Fruit fly (Drosophila melanogaster) whole organism, embryonic: Measurements from ENCODE around the gene Hsp70Aa.
A peak's percentile ranks its signal among the peaks of the same experiment; 100 is the strongest.

Source experiments
- B-H2 ChIP-seq: fragments of 200-800 bp; sonication (Bioruptor generic); optimal IDR thresholded peaks from 2 replicates; lab custom pipeline; 2018; ENCODE audit warnings: missing biosample characterization, mild to moderate bottlenecking, missing genetic modification characterization
- Bdp1 ChIP-seq: fragments of 200-800 bp; sonication (Bioruptor generic); optimal IDR thresholded peaks from 3 replicates; lab custom pipeline; 2016; ENCODE audit warnings: missing biosample characterization, missing genetic modification characterization
- Bteb2 ChIP-seq: fragments of 200-800 bp; sonication (Bioruptor generic); optimal IDR thresholded peaks from 2 replicates; lab custom pipeline; 2016; ENCODE audit warnings: missing biosample characterization, missing genetic modification characterization
- C15 ChIP-seq: fragments of 200-800 bp; sonication (Bioruptor generic); IDR thresholded peaks from 3 replicates; pipeline ENCODE4 v1.3.6; 2022; ENCODE audit warnings: missing biosample characterization, missing genetic modification characterization
- CG10209 ChIP-seq: fragments of 200-800 bp; sonication (Bioruptor generic); optimal IDR thresholded peaks from 3 replicates; lab custom pipeline; 2017; ENCODE audit warnings: missing biosample characterization, mild to moderate bottlenecking, missing genetic modification characterization, missing genetic modification reagents
- CG10462 ChIP-seq: fragments of 200-800 bp; sonication (Bioruptor generic); optimal IDR thresholded peaks from 2 replicates; lab custom pipeline; 2016; ENCODE audit warnings: missing biosample characterization, missing genetic modification characterization
- CG17328 ChIP-seq: fragments of 200-800 bp; sonication (Bioruptor generic); IDR thresholded peaks from 2 replicates; pipeline ENCODE4 v1.3.6; 2022; ENCODE audit warnings: missing biosample characterization, missing genetic modification characterization
- CG31224 ChIP-seq: fragments of 200-800 bp; sonication (Bioruptor generic); IDR thresholded peaks from 2 replicates; pipeline ENCODE4 v1.3.6; 2022; ENCODE audit warnings: missing biosample characterization, missing genetic modification characterization
- CG33557 ChIP-seq: fragments of 200-800 bp; sonication (Bioruptor generic); optimal IDR thresholded peaks from 2 replicates; lab custom pipeline; 2019; ENCODE audit warnings: missing biosample characterization, mild to moderate bottlenecking, missing genetic modification characterization, moderate library complexity
- CG34422 ChIP-seq: fragments of 200-800 bp; sonication (Bioruptor generic); IDR thresholded peaks from 3 replicates; pipeline ENCODE4 v1.3.6; 2022; ENCODE audit warnings: missing biosample characterization, missing genetic modification characterization
- CG4820 ChIP-seq: fragments of 200-800 bp; sonication (Bioruptor generic); optimal IDR thresholded peaks from 3 replicates; lab custom pipeline; 2016; ENCODE audit warnings: missing biosample characterization, missing genetic modification characterization
- CG5245 ChIP-seq: fragments of 200-800 bp; sonication (Bioruptor generic); optimal IDR thresholded peaks from 3 replicates; lab custom pipeline; 2016; ENCODE audit warnings: missing biosample characterization, missing genetic modification characterization
- CG6175 ChIP-seq: fragments of 200-800 bp; sonication (Bioruptor generic); IDR thresholded peaks from 3 replicates; pipeline ENCODE4 v1.3.6; 2022; ENCODE audit warnings: missing biosample characterization, missing genetic modification characterization
- CG6765 ChIP-seq: fragments of 200-800 bp; sonication (Bioruptor generic); optimal IDR thresholded peaks from 3 replicates; lab custom pipeline; 2017; ENCODE audit warnings: missing biosample characterization, mild to moderate bottlenecking, missing genetic modification characterization
- CG8089 ChIP-seq: fragments of 200-800 bp; sonication (Bioruptor generic); optimal IDR thresholded peaks from 3 replicates; lab custom pipeline; 2016; ENCODE audit warnings: missing biosample characterization, missing genetic modification characterization
- CG8290 ChIP-seq, 3 experiments: fragments of 200-800 bp; sonication (Bioruptor generic); optimal IDR thresholded peaks; 2 replicates each; lab custom pipeline; 2016 to 2019; ENCODE audit warnings: missing biosample characterization in 3 of 3, missing genetic modification characterization in 3 of 3, mild to moderate bottlenecking in 2 of 3, moderate library complexity in 1 of 3
- CG8924 ChIP-seq: fragments of 200-800 bp; optimal IDR thresholded peaks from 3 replicates; lab custom pipeline; 2019; ENCODE audit warnings: missing biosample characterization, mild to moderate bottlenecking, missing genetic modification characterization, moderate library complexity
- CG9215 ChIP-seq: fragments of 200-800 bp; sonication (Bioruptor generic); IDR thresholded peaks from 2 replicates; pipeline ENCODE4 v1.3.6; 2022; ENCODE audit warnings: missing biosample characterization, missing genetic modification characterization
- Deaf1 ChIP-seq: fragments of 200-800 bp; optimal IDR thresholded peaks from 3 replicates; lab custom pipeline; 2019; ENCODE audit warnings: missing biosample characterization, mild to moderate bottlenecking, missing genetic modification characterization, moderate library complexity
- Doc3 ChIP-seq: fragments of 200-800 bp; sonication (Bioruptor generic); IDR thresholded peaks from 3 replicates; pipeline ENCODE4 v1.3.6; 2022; ENCODE audit warnings: missing biosample characterization, missing genetic modification characterization; ENCODE audit not compliant: partially characterized antibody
- Ets97D ChIP-seq: fragments of 200-800 bp; sonication (Bioruptor generic); optimal IDR thresholded peaks from 3 replicates; lab custom pipeline; 2016; ENCODE audit warnings: missing biosample characterization, missing genetic modification characterization
- HLH3B ChIP-seq: fragments of 200-800 bp; sonication (Bioruptor generic); IDR thresholded peaks from 2 replicates; pipeline ENCODE4 v1.3.6; 2022; ENCODE audit warnings: missing biosample characterization, missing genetic modification characterization
- HLH4C ChIP-seq: fragments of 200-800 bp; sonication (Bioruptor generic); IDR thresholded peaks from 3 replicates; pipeline ENCODE4 v1.3.6; 2022; ENCODE audit warnings: missing biosample characterization, missing genetic modification characterization; ENCODE audit not compliant: partially characterized antibody
- NFAT ChIP-seq: fragments of 200-800 bp; sonication (Bioruptor generic); IDR thresholded peaks from 2 replicates; pipeline ENCODE4 v1.3.6; 2022; ENCODE audit warnings: missing biosample characterization, missing genetic modification characterization
- Neu2 ChIP-seq: fragments of 200-800 bp; sonication (Bioruptor generic); optimal IDR thresholded peaks from 3 replicates; lab custom pipeline; 2016; ENCODE audit warnings: missing biosample characterization, missing genetic modification characterization, borderline replicate concordance
- Scr ChIP-seq: fragments of 200-800 bp; sonication (Bioruptor generic); IDR thresholded peaks from 2 replicates; pipeline ENCODE4 v1.3.6; 2022; ENCODE audit warnings: missing biosample characterization, missing genetic modification characterization; ENCODE audit not compliant: partially characterized antibody
- Six4 ChIP-seq: fragments of 200-800 bp; sonication (Bioruptor generic); optimal IDR thresholded peaks from 2 replicates; lab custom pipeline; 2016; ENCODE audit warnings: missing biosample characterization, missing genetic modification characterization
- Taf1 ChIP-seq: fragments of 200-800 bp; sonication (Bioruptor generic); IDR thresholded peaks from 2 replicates; pipeline ENCODE4 v1.3.6; 2022; ENCODE audit warnings: missing biosample characterization, missing genetic modification characterization
- Tbp ChIP-seq: fragments of >200 bp; optimal IDR thresholded peaks from 2 replicates; lab custom pipeline; 2018; ENCODE audit warnings: missing biosample characterization, missing genetic modification characterization
- Xbp1 ChIP-seq: fragments of 200-800 bp; sonication (Bioruptor generic); optimal IDR thresholded peaks from 3 replicates; lab custom pipeline; 2016; ENCODE audit warnings: missing biosample characterization, mild to moderate bottlenecking, missing genetic modification characterization
- aop ChIP-seq: fragments of 200-800 bp; sonication (Bioruptor generic); IDR thresholded peaks from 2 replicates; pipeline ENCODE4 v1.3.6; 2022; ENCODE audit warnings: missing biosample characterization, missing genetic modification characterization
- ash1 ChIP-seq: fragments of 200-800 bp; sonication (Bioruptor generic); optimal IDR thresholded peaks from 2 replicates; lab custom pipeline; 2018; ENCODE audit warnings: missing biosample characterization, mild to moderate bottlenecking, missing genetic modification characterization
- az2 ChIP-seq: fragments of 200-800 bp; sonication (Bioruptor generic); optimal IDR thresholded peaks from 3 replicates; lab custom pipeline; 2016; ENCODE audit warnings: missing biosample characterization, missing genetic modification characterization
- corto ChIP-seq: fragments of 200-800 bp; sonication (Bioruptor generic); optimal IDR thresholded peaks from 2 replicates; lab custom pipeline; 2016; ENCODE audit warnings: missing biosample characterization, mild to moderate bottlenecking, missing genetic modification characterization, moderate library complexity
- crol ChIP-seq: fragments of 200-800 bp; sonication (Bioruptor generic); IDR thresholded peaks from 2 replicates; pipeline ENCODE4 v1.3.6; 2022; ENCODE audit warnings: missing biosample characterization, missing genetic modification characterization
- dimm ChIP-seq: fragments of 200-800 bp; sonication (Bioruptor generic); IDR thresholded peaks from 2 replicates; pipeline ENCODE4 v1.3.6; 2022; ENCODE audit warnings: missing biosample characterization, missing genetic modification characterization
- eyg ChIP-seq: fragments of 200-800 bp; sonication (Bioruptor generic); optimal IDR thresholded peaks from 3 replicates; lab custom pipeline; 2016; ENCODE audit warnings: missing biosample characterization, missing genetic modification characterization
- gem ChIP-seq: fragments of 200-800 bp; sonication (Bioruptor generic); optimal IDR thresholded peaks from 2 replicates; lab custom pipeline; 2019; ENCODE audit warnings: missing biosample characterization, mild to moderate bottlenecking, missing genetic modification characterization, moderate library complexity
- jumu ChIP-seq: fragments of 200-800 bp; sonication (Bioruptor generic); optimal IDR thresholded peaks from 3 replicates; lab custom pipeline; 2016; ENCODE audit warnings: missing biosample characterization, missing genetic modification characterization
- knrl ChIP-seq: fragments of 200-800 bp; sonication (Bioruptor generic); IDR thresholded peaks from 3 replicates; pipeline ENCODE4 v1.3.6; 2022; ENCODE audit warnings: missing biosample characterization, missing genetic modification characterization; ENCODE audit not compliant: partially characterized antibody
- lola ChIP-seq, 3 experiments: fragments of >200 bp in 2 of 3; fragments of 200-800 bp in 1 of 3; sonication (Bioruptor generic) in 1 of 3; optimal IDR thresholded peaks; 2 replicates each; lab custom pipeline; 2017 to 2019; ENCODE audit warnings: missing biosample characterization in 3 of 3, missing genetic modification characterization in 3 of 3, mild to moderate bottlenecking in 1 of 3, moderate library complexity in 1 of 3
- maf-S ChIP-seq: fragments of 200-800 bp; sonication (Bioruptor generic); optimal IDR thresholded peaks from 2 replicates; lab custom pipeline; 2016; ENCODE audit warnings: missing biosample characterization, missing genetic modification characterization
- pan ChIP-seq, 4 experiments: fragments of >200 bp in 3 of 4; fragments of 200-800 bp in 1 of 4; sonication (Bioruptor generic) in 1 of 4; optimal IDR thresholded peaks in 3 of 4; IDR thresholded peaks in 1 of 4; 2 replicates each; pipeline versions ENCODE4 v1.3.6 to Lab custom; 2017 to 2022; ENCODE audit warnings: missing biosample characterization in 2 of 4, missing genetic modification characterization in 2 of 4, mixed read lengths in 1 of 4
- pb ChIP-seq: fragments of 200-800 bp; sonication (Bioruptor generic); optimal IDR thresholded peaks from 3 replicates; lab custom pipeline; 2016; ENCODE audit warnings: missing biosample characterization, missing genetic modification characterization
- psq ChIP-seq: fragments of 200-800 bp; sonication (Bioruptor generic); optimal IDR thresholded peaks from 2 replicates; lab custom pipeline; 2017; ENCODE audit warnings: missing biosample characterization, missing genetic modification characterization
- repo ChIP-seq: fragments of 200-800 bp; sonication (Bioruptor generic); optimal IDR thresholded peaks from 2 replicates; lab custom pipeline; 2016; ENCODE audit warnings: missing biosample characterization, missing genetic modification characterization
- stc ChIP-seq: fragments of 200-800 bp; sonication (Bioruptor generic); IDR thresholded peaks from 2 replicates; pipeline ENCODE4 v1.3.6; 2022; ENCODE audit warnings: missing biosample characterization, missing genetic modification characterization
- tap ChIP-seq: fragments of 200-800 bp; optimal IDR thresholded peaks from 3 replicates; lab custom pipeline; 2019; ENCODE audit warnings: missing biosample characterization, mild to moderate bottlenecking, missing genetic modification characterization, moderate library complexity
- vvl ChIP-seq: fragments of 200-800 bp; sonication (Bioruptor generic); IDR thresholded peaks from 2 replicates; pipeline ENCODE4 v1.3.6; 2022; ENCODE audit warnings: missing biosample characterization, missing genetic modification characterization

Gene Hsp70Aa

DNA sequence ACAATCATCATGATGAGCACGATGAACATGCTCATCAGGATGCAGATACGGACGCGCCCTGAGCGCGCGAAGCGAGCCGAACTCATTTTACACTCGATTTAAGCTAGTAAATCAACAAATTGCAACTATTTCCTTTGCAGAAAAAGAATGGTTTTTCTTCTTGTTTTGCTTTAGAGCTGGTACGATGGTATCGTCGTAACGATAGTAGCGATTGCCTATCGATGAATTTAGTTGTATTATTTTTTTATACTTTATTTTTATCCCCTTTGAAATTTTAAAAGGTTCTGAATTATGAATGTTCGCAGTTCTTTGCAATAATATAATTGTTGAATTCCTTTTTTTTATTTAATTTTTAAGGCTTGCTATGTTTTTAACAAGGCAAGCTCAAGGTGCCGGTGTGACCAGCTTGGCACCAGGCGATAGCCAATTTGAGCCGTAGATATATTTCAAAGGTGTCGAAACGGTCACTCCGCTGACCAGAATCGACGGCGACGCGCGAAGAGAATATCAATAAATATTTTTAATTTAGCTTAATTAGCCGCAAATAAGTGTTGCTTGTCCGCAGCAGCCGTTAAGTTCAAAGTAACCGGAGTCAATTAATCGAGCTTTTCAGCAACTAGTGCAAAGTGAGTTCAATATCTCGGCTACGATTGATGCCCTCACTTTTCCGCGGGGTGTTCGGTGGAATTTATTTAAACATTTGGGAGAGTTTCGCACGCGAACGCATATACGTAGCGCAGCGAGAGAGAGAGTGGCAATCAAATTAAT lies 11.1 kb upstream of the Hsp70Aa start, which contains the start of the genes CG12213 and GC1 (continued):
- TF ChIP-seq CG17328 (GFP tag; lab: Robert Waterston, UW) (no peak), Xbp1 (GFP tag; lab: Kevin White, UChicago) (peak; percentile 36), Taf1 (no peak), psq (GFP tag; lab: Kevin White, UChicago) (no peak), CG33557 (no peak), Six4 (GFP tag; lab: Kevin White, UChicago) (no peak), CG34422 (GFP tag; lab: Robert Waterston, UW) (0 out of 3 replicates have a peak, but pooled peaks have one; percentile 12), pb (no peak), gem (peak; percentile 53), maf-S (no peak), tap (tag; lab: Kevin White, UChicago) (no peak), NFAT (GFP tag; lab: Robert Waterston, UW) (0 out of 2 replicates have a peak, but pooled peaks have one; percentile 28), CG8089 (GFP tag; lab: Kevin White, UChicago) (no peak), crol (GFP tag; lab: Robert Waterston, UW) (peak; percentile 72), CG8290 (GFP tag; optimal IDR thresholded peaks at IDR 0.05; lab: Kevin White, UChicago) (peak; percentile 83), CG8290 (tag; optimal IDR thresholded peaks at IDR 0.05; lab: Kevin White, UChicago) (peak; percentile 32 to 64), Tbp (GFP tag; lab: Kevin White, UChicago) (no peak), CG4820 (no peak), CG8924 (tag; lab: Kevin White, UChicago) (peak; percentile 84), B-H2 (GFP tag; lab: Kevin White, UChicago) (no peak), knrl (GFP tag; lab: Robert Waterston, UW) (peak; percentile 99), CG10209 (no peak), lola (GFP tag; optimal IDR thresholded peaks at IDR 0.05; lab: Kevin White, UChicago) (peak in 1 of 3 experiments; percentile 44), Scr (GFP tag; lab: Robert Waterston, UW) (peak; percentile 99), az2 (GFP tag; lab: Kevin White, UChicago) (no peak), HLH3B (GFP tag; lab: Robert Waterston, UW) (no peak), dimm (GFP tag; lab: Robert Waterston, UW) (no peak), repo (GFP tag; lab: Kevin White, UChicago) (no peak), CG10462 (GFP tag; lab: Kevin White, UChicago) (no peak), stc (no peak), Bdp1 (GFP tag; lab: Kevin White, UChicago) (no peak), CG31224 (GFP tag; lab: Robert Waterston, UW) (0 out of 2 replicates have a peak, but pooled peaks have one; percentile 32), HLH4C (GFP tag; lab: Robert Waterston, UW) (peak; percentile 97), Doc3 (peak; percentile 99), CG9215 (GFP tag; lab: Robert Waterston, UW) (no peak), ash1 (GFP tag; lab: Kevin White, UChicago) (no peak), pan (optimal IDR thresholded peaks at IDR 0.05; lab: Kevin White, UChicago) (no peak), pan (GFP tag; optimal IDR thresholded peaks at IDR 0.05 in 1 of 2, IDR thresholded peaks at IDR 0.05 in 1 of 2) (peak in 1 of 2 experiments; percentile 28), corto (GFP tag; lab: Kevin White, UChicago) (peak; percentile 57), CG6765 (no peak), Neu2 (GFP tag; lab: Kevin White, UChicago) (no peak), Deaf1 (peak; percentile 9), eyg (GFP tag; lab: Kevin White, UChicago) (no peak), aop (GFP tag; lab: Robert Waterston, UW) (no peak), Ets97D (GFP tag; lab: Kevin White, UChicago) (peak; percentile 68), C15 (GFP tag; lab: Robert Waterston, UW) (no peak), CG5245 (GFP tag; lab: Kevin White, UChicago) (no peak), CG6175 (GFP tag; lab: Robert Waterston, UW) (no peak), Bteb2 (GFP tag; lab: Kevin White, UChicago) (no peak), vvl (GFP tag; lab: Robert Waterston, UW) (peak; percentile 10; the same call in 1 of the 2 replicates), jumu (GFP tag; lab: Kevin White, UChicago) (no peak)
